Worm (Caenorhabditis elegans): Measurements from ENCODE around the gene C13A2.5.

DNA sequence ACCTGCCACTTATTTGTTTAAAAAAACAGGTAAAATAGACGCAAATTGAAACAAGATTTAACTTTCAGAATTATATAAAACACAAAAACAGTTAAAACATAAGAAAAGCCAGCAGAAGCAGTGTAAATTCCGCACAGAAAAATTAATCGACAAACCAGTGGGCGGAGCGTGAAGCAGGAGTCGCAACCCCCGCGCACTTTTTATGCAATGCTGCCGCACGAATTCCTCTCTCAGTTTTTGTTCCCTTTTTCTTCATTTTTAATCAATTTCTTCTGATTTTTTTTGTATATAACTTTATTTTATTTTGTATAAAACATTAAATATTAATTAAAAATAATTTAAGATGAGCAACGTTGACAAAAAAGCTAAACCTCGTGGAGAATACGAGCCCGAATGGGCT lies 44.7 kb upstream of the C13A2.5 start, which contains the start of the genes gei-6 and krr-1:
- TF ChIP-seq mef-2 (tag; optimal IDR thresholded peaks at IDR 0.05) = no peak
- peak in 1 of 2 experiments; percentile 5 for TF ChIP-seq ztf-11 (tag; optimal IDR thresholded peaks at IDR 0.05)
- TF ChIP-seq lsy-2 (tag; optimal IDR thresholded peaks at IDR 0.05) = peak; percentile 32 to 37
- TF ChIP-seq mab-9 (GFP tag; IDR thresholded peaks at IDR 0.05) = no peak
- no peak for TF ChIP-seq sox-4 (tag; optimal IDR thresholded peaks at IDR 0.05)
- no peak for TF ChIP-seq nhr-237 (tag; optimal IDR thresholded peaks at IDR 0.05)

Measured in whole organism, L1 larva.